Fruit fly (Drosophila melanogaster) whole organism, embryonic: ENCODE results near the gene CG15741.

Experiments
- CG3995 ChIP-seq: fragments of 200-800 bp; sonication (Bioruptor generic); optimal IDR thresholded peaks from 3 replicates; lab custom pipeline; 2016; ENCODE audit warnings: missing biosample characterization, missing genetic modification characterization
- CG4404 ChIP-seq: fragments of 200-800 bp; sonication (Bioruptor generic); IDR thresholded peaks from 2 replicates; pipeline ENCODE4 v1.3.6; 2022; ENCODE audit warnings: missing biosample characterization, missing genetic modification characterization
- Rfx ChIP-seq: fragments of 200-800 bp; sonication (Bioruptor generic); IDR thresholded peaks from 2 replicates; pipeline ENCODE4 v1.3.6; 2022; ENCODE audit warnings: missing biosample characterization, missing genetic modification characterization
- inv ChIP-seq: fragments of 200-800 bp; sonication (Bioruptor generic); IDR thresholded peaks from 2 replicates; pipeline ENCODE4 v1.3.6; 2022; ENCODE audit warnings: missing biosample characterization, missing genetic modification characterization; ENCODE audit not compliant: partially characterized antibody

DNA sequence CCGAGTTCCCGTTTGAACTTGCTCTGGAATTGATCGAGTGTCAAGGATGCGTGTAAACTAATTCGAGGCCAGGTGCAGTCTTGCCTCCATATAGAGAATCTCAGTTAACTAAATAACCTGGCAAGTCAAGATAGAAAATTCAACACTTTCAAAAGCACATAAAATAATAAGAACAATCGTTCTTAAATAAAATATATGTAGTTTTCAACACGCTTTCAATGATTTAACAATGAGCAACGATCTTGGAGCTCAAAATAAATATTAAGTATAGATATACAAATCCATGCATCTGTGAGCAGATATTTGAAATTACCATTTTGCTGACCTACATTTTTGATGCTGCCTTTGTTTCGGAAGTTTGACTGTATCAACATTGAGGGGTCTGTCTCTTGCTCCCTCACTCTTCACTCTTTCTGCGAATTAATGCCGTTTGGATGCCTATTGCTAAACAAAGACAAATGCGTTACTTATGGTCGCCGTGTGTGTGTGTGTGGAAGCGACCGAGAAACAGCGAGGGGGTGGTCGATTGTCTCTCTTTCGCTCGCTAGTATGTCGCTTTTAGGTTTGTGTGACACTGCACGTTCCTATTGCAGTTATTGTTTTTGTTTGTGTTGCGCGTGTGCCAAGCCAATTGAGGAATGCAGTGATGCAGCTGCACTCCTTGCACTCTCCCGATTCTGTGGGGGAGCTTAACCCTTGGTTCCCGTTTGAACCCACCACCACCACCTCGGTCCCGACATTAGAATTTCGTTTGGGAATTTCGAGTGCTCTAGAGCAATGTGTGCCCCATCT, 17.3 kb downstream of the CG15741 start:
- no peak for TF ChIP-seq CG4404
- 0 out of 2 replicates have a peak, but pooled peaks have one; percentile 24 for TF ChIP-seq Rfx (GFP tag; lab: Robert Waterston, UW)
- TF ChIP-seq CG3995: no peak
- no peak for TF ChIP-seq inv
